Worm (Caenorhabditis elegans) whole organism, L2 larva: ENCODE measurements around the gene vep-2.

ENCODE experiments used
- alr-1 ChIP-seq: fragments of 150-350 bp; optimal IDR thresholded peaks from 2 replicates; lab custom pipeline; 2014; ENCODE audit warnings: missing biosample characterization, missing genetic modification characterization
- ama-1 ChIP-seq: fragments of 150-350 bp; optimal IDR thresholded peaks from 2 replicates; lab custom pipeline; 2018; ENCODE audit warnings: inconsistent platforms
- elt-1 ChIP-seq: fragments of 150-350 bp; optimal IDR thresholded peaks from 2 replicates; lab custom pipeline; 2014; ENCODE audit warnings: missing biosample characterization, missing genetic modification characterization
- elt-3 ChIP-seq: sonication (generic microtip); optimal IDR thresholded peaks from 2 replicates; lab custom pipeline; 2017; ENCODE audit warnings: missing biosample characterization, missing genetic modification characterization
- fos-1 ChIP-seq: fragments of 150-350 bp; optimal IDR thresholded peaks from 2 replicates; lab custom pipeline; 2014; ENCODE audit warnings: missing biosample characterization, missing genetic modification characterization
- lin-13 ChIP-seq: fragments of 150-350 bp; optimal IDR thresholded peaks from 2 replicates; lab custom pipeline; 2014; ENCODE audit warnings: missing biosample characterization, missing genetic modification reagents, missing genetic modification characterization
- lin-39 ChIP-seq: fragments of 150-350 bp; optimal IDR thresholded peaks from 2 replicates; lab custom pipeline; 2014; ENCODE audit warnings: missing biosample characterization, missing genetic modification reagents, missing genetic modification characterization
- mdl-1 ChIP-seq, 2 experiments: fragments of 150-350 bp in 1 of 2; sonication (generic microtip) in 1 of 2; optimal IDR thresholded peaks; 2 replicates each; lab custom pipeline; 2017; ENCODE audit warnings: missing biosample characterization in 2 of 2, missing genetic modification characterization in 2 of 2
- nhr-11 ChIP-seq: fragments of 150-350 bp; optimal IDR thresholded peaks from 2 replicates; lab custom pipeline; 2014; ENCODE audit warnings: missing biosample characterization, missing genetic modification characterization

DNA sequence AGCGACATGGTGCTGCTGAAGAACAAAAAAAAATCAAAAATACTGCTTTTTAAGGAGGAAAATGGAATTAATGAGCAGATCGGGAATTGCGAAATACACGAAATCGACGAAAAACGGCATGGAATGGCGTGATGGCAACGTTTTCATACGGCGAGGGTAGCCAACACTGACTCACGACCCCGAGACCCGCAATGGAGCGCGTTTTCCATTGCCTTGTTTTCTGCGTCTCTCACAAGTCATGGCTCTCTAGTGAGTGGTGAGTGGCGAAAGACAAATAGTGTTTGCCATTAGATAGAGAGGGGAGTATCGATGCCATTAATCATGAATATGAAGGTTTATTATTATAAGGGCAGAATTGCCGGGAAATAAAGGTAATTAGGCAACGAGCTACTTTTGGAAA is 22.4 kb upstream of the vep-2 start, which contains the start of gene C18B2.4:
- TF ChIP-seq fos-1 (tag; lab: Kevin White, UChicago) = peak; percentile 99
- no peak for TF ChIP-seq elt-1 (tag; lab: Kevin White, UChicago)
- TF ChIP-seq ama-1 = no peak
- no peak for TF ChIP-seq nhr-11 (tag; lab: Kevin White, UChicago)
- no peak for TF ChIP-seq elt-3 (tag; lab: Kevin White, UChicago)
- TF ChIP-seq alr-1 (tag; lab: Kevin White, UChicago) = no peak
- TF ChIP-seq mdl-1 (tag; optimal IDR thresholded peaks at IDR 0.05; lab: Kevin White, UChicago) = peak in 1 of 2 experiments; percentile 22
- peak; percentile 38 for TF ChIP-seq lin-13 (GFP tag; lab: Kevin White, UChicago)
- no peak for TF ChIP-seq lin-39 (tag; lab: Kevin White, UChicago)
